Fruit fly (Drosophila melanogaster) whole organism, embryonic: Measurements from ENCODE around the gene CG31321.

Source experiments
- ATbp ChIP-seq: fragments of 200-800 bp; sonication (Bioruptor generic); optimal IDR thresholded peaks from 2 replicates; lab custom pipeline; 2017; ENCODE audit warnings: missing biosample characterization, mild to moderate bottlenecking, missing genetic modification characterization, missing genetic modification reagents
- Atf6 ChIP-seq: fragments of 200-800 bp; sonication (Bioruptor generic); IDR thresholded peaks from 2 replicates; pipeline ENCODE4 v1.3.6; 2022; ENCODE audit warnings: missing biosample characterization, missing genetic modification characterization
- B-H1 ChIP-seq: fragments of 200-800 bp; sonication (Bioruptor generic); IDR thresholded peaks from 3 replicates; pipeline ENCODE4 v1.3.6; 2022; ENCODE audit warnings: missing biosample characterization, missing genetic modification characterization
- Bgb ChIP-seq: fragments of 200-800 bp; sonication (Bioruptor generic); IDR thresholded peaks from 2 replicates; pipeline ENCODE4 v1.3.6; 2022; ENCODE audit warnings: missing biosample characterization, missing genetic modification characterization; ENCODE audit not compliant: partially characterized antibody
- BtbVII ChIP-seq: fragments of 200-800 bp; sonication (Bioruptor generic); optimal IDR thresholded peaks from 3 replicates; lab custom pipeline; 2017; ENCODE audit warnings: missing biosample characterization, mild to moderate bottlenecking, missing genetic modification characterization
- Bteb2 ChIP-seq: fragments of 200-800 bp; sonication (Bioruptor generic); optimal IDR thresholded peaks from 2 replicates; lab custom pipeline; 2016; ENCODE audit warnings: missing biosample characterization, missing genetic modification characterization
- CG10462 ChIP-seq: fragments of 200-800 bp; sonication (Bioruptor generic); optimal IDR thresholded peaks from 2 replicates; lab custom pipeline; 2016; ENCODE audit warnings: missing biosample characterization, missing genetic modification characterization
- CG10543 ChIP-seq: fragments of 200-800 bp; sonication (Bioruptor generic); optimal IDR thresholded peaks from 3 replicates; lab custom pipeline; 2017; ENCODE audit warnings: missing biosample characterization, mild to moderate bottlenecking, missing genetic modification characterization, moderate library complexity
- CG10565 ChIP-seq: fragments of 200-800 bp; sonication (Bioruptor generic); optimal IDR thresholded peaks from 3 replicates; lab custom pipeline; 2016; ENCODE audit warnings: missing biosample characterization, mild to moderate bottlenecking, missing genetic modification characterization
- CG11398 ChIP-seq: fragments of 200-800 bp; sonication (Bioruptor generic); optimal IDR thresholded peaks from 2 replicates; lab custom pipeline; 2016; ENCODE audit warnings: missing biosample characterization, missing genetic modification characterization
- CG11695 ChIP-seq: fragments of 200-800 bp; sonication (Bioruptor generic); IDR thresholded peaks from 3 replicates; pipeline ENCODE4 v1.3.6; 2022; ENCODE audit warnings: missing biosample characterization, missing genetic modification characterization
- CG11696 ChIP-seq: fragments of 200-800 bp; sonication (Bioruptor generic); IDR thresholded peaks from 2 replicates; pipeline ENCODE4 v1.3.6; 2022; ENCODE audit warnings: missing biosample characterization, missing genetic modification characterization
- CG12236 ChIP-seq: fragments of 200-800 bp; sonication (Bioruptor generic); optimal IDR thresholded peaks from 2 replicates; lab custom pipeline; 2016; ENCODE audit warnings: missing biosample characterization, missing genetic modification characterization
- CG14965 ChIP-seq: fragments of 200-800 bp; sonication (Bioruptor generic); optimal IDR thresholded peaks from 2 replicates; lab custom pipeline; 2016; ENCODE audit warnings: missing biosample characterization, missing genetic modification characterization, borderline replicate concordance
- CG1647 ChIP-seq: fragments of 200-800 bp; sonication (Bioruptor generic); optimal IDR thresholded peaks from 3 replicates; lab custom pipeline; 2016; ENCODE audit warnings: missing biosample characterization, missing genetic modification characterization
- CG17328 ChIP-seq: fragments of 200-800 bp; sonication (Bioruptor generic); IDR thresholded peaks from 2 replicates; pipeline ENCODE4 v1.3.6; 2022; ENCODE audit warnings: missing biosample characterization, missing genetic modification characterization
- CG17359 ChIP-seq: fragments of 200-800 bp; sonication (Bioruptor generic); optimal IDR thresholded peaks from 3 replicates; lab custom pipeline; 2018; ENCODE audit warnings: missing biosample characterization, mild to moderate bottlenecking, missing genetic modification characterization, moderate library complexity
- CG2116 ChIP-seq: fragments of 200-800 bp; sonication (Bioruptor generic); optimal IDR thresholded peaks from 3 replicates; lab custom pipeline; 2018; ENCODE audit warnings: missing biosample characterization, mild to moderate bottlenecking, missing genetic modification characterization
- CG30403 ChIP-seq: fragments of 200-800 bp; sonication (Bioruptor generic); optimal IDR thresholded peaks from 3 replicates; lab custom pipeline; 2016; ENCODE audit warnings: missing biosample characterization, missing genetic modification characterization
- CG32767 ChIP-seq: fragments of 200-800 bp; sonication (Bioruptor generic); IDR thresholded peaks from 2 replicates; pipeline ENCODE4 v1.3.6; 2022; ENCODE audit warnings: missing biosample characterization, missing genetic modification characterization
- CG3726 ChIP-seq: fragments of 200-800 bp; sonication (Bioruptor generic); IDR thresholded peaks from 3 replicates; pipeline ENCODE4, ENCODE4 v1.3.6; 2022; ENCODE audit warnings: missing biosample characterization, missing genetic modification characterization
- CG7745 ChIP-seq: fragments of 200-800 bp; sonication (Bioruptor generic); optimal IDR thresholded peaks from 2 replicates; lab custom pipeline; 2018; ENCODE audit warnings: missing biosample characterization, mild to moderate bottlenecking, missing genetic modification characterization, moderate library complexity
- CG8089 ChIP-seq: fragments of 200-800 bp; sonication (Bioruptor generic); optimal IDR thresholded peaks from 3 replicates; lab custom pipeline; 2016; ENCODE audit warnings: missing biosample characterization, missing genetic modification characterization
- CG8359 ChIP-seq: fragments of 200-800 bp; sonication (Bioruptor generic); optimal IDR thresholded peaks from 2 replicates; lab custom pipeline; 2017; ENCODE audit warnings: missing biosample characterization, mild to moderate bottlenecking, missing genetic modification characterization, borderline replicate concordance
- CG9437 ChIP-seq: fragments of 200-800 bp; sonication (Bioruptor generic); optimal IDR thresholded peaks from 2 replicates; lab custom pipeline; 2018; ENCODE audit warnings: missing biosample characterization, mild to moderate bottlenecking, missing genetic modification characterization
- Drgx ChIP-seq: fragments of 200-800 bp; sonication (Bioruptor generic); IDR thresholded peaks from 2 replicates; pipeline ENCODE4 v1.3.6; 2022; ENCODE audit warnings: missing biosample characterization, missing genetic modification characterization
- GATAe ChIP-seq: fragments of 200-800 bp; sonication (Bioruptor generic); conservative IDR thresholded peaks from 2 replicates; pipeline ENCODE4 v1.3.6; 2022; ENCODE audit warnings: missing biosample characterization, missing genetic modification characterization
- HLH3B ChIP-seq: fragments of 200-800 bp; sonication (Bioruptor generic); IDR thresholded peaks from 2 replicates; pipeline ENCODE4 v1.3.6; 2022; ENCODE audit warnings: missing biosample characterization, missing genetic modification characterization
- Hr51 ChIP-seq, 2 experiments: fragments of 200-800 bp; sonication (Bioruptor generic); optimal IDR thresholded peaks; 2 replicates in 1 of 2; 3 replicates in 1 of 2; lab custom pipeline; 2016 to 2018; ENCODE audit warnings: missing biosample characterization in 2 of 2, missing genetic modification characterization in 2 of 2, mild to moderate bottlenecking in 1 of 2, moderate library complexity in 1 of 2
- MTF-1 ChIP-seq: fragments of 200-800 bp; sonication (Bioruptor generic); optimal IDR thresholded peaks from 2 replicates; lab custom pipeline; 2018; ENCODE audit warnings: missing biosample characterization, mild to moderate bottlenecking, missing genetic modification characterization, borderline replicate concordance
- Optix ChIP-seq: fragments of 200-800 bp; sonication (Bioruptor generic); IDR thresholded peaks from 3 replicates; pipeline ENCODE4 v1.3.6; 2022; ENCODE audit warnings: missing biosample characterization, missing genetic modification characterization
- Vsx1 ChIP-seq: fragments of 200-800 bp; sonication (Bioruptor generic); optimal IDR thresholded peaks from 2 replicates; lab custom pipeline; 2017; ENCODE audit warnings: missing biosample characterization, mild to moderate bottlenecking, missing genetic modification characterization, missing genetic modification reagents
- Xbp1 ChIP-seq: fragments of 200-800 bp; sonication (Bioruptor generic); optimal IDR thresholded peaks from 3 replicates; lab custom pipeline; 2016; ENCODE audit warnings: missing biosample characterization, mild to moderate bottlenecking, missing genetic modification characterization
- bsh ChIP-seq, 2 experiments: fragments of 200-800 bp; sonication (Bioruptor generic); optimal IDR thresholded peaks; 2 replicates each; lab custom pipeline; 2017 to 2018; ENCODE audit warnings: mild to moderate bottlenecking in 2 of 2, missing biosample characterization in 2 of 2, missing genetic modification characterization in 2 of 2, moderate library complexity in 1 of 2
- dm ChIP-seq: fragments of 200-800 bp; sonication (Bioruptor generic); optimal IDR thresholded peaks from 3 replicates; lab custom pipeline; 2016; ENCODE audit warnings: missing biosample characterization, missing genetic modification characterization
- gsb-n ChIP-seq: fragments of 200-800 bp; sonication (Bioruptor generic); optimal IDR thresholded peaks from 3 replicates; lab custom pipeline; 2018; ENCODE audit warnings: missing biosample characterization, mild to moderate bottlenecking, missing genetic modification characterization
- h ChIP-seq: fragments of >200 bp; optimal IDR thresholded peaks from 2 replicates; lab custom pipeline; 2017
- hkb ChIP-seq, 2 experiments: fragments of 200-800 bp in 1 of 2; fragments of >200 bp in 1 of 2; sonication (Bioruptor generic) in 1 of 2; IDR thresholded peaks in 1 of 2; optimal IDR thresholded peaks in 1 of 2; 2 replicates each; pipeline versions ENCODE4 v1.3.6 to Lab custom; 2017 to 2022; ENCODE audit warnings: missing biosample characterization in 1 of 2, missing genetic modification characterization in 1 of 2
- jumu ChIP-seq: fragments of 200-800 bp; sonication (Bioruptor generic); optimal IDR thresholded peaks from 3 replicates; lab custom pipeline; 2016; ENCODE audit warnings: missing biosample characterization, missing genetic modification characterization
- kay ChIP-seq: fragments of 200-800 bp; sonication (Bioruptor generic); optimal IDR thresholded peaks from 2 replicates; lab custom pipeline; 2016; ENCODE audit warnings: missing biosample characterization, missing genetic modification characterization
- kni ChIP-seq: fragments of 200-800 bp; sonication (Bioruptor generic); optimal IDR thresholded peaks from 3 replicates; lab custom pipeline; 2017; ENCODE audit warnings: mild to moderate bottlenecking, missing biosample characterization, missing genetic modification reagents, missing genetic modification characterization
- lbe ChIP-seq: fragments of 200-800 bp; sonication (Bioruptor generic); optimal IDR thresholded peaks from 2 replicates; lab custom pipeline; 2016; ENCODE audit warnings: missing biosample characterization, mild to moderate bottlenecking, missing genetic modification characterization
- lola ChIP-seq, 3 experiments: fragments of >200 bp in 2 of 3; fragments of 200-800 bp in 1 of 3; sonication (Bioruptor generic) in 1 of 3; optimal IDR thresholded peaks; 2 replicates each; lab custom pipeline; 2017 to 2019; ENCODE audit warnings: missing biosample characterization in 3 of 3, missing genetic modification characterization in 3 of 3, mild to moderate bottlenecking in 1 of 3, moderate library complexity in 1 of 3
- luna ChIP-seq: fragments of 200-800 bp; sonication (Bioruptor generic); optimal IDR thresholded peaks from 2 replicates; lab custom pipeline; 2016; ENCODE audit warnings: missing biosample characterization, missing genetic modification characterization
- rib ChIP-seq: fragments of 200-800 bp; sonication (Bioruptor generic); IDR thresholded peaks from 2 replicates; pipeline ENCODE4 v1.3.6; 2022; ENCODE audit warnings: missing biosample characterization, missing genetic modification characterization
- row ChIP-seq: fragments of 200-800 bp; sonication (Bioruptor generic); IDR thresholded peaks from 3 replicates; pipeline ENCODE4 v1.3.6; 2022; ENCODE audit warnings: missing biosample characterization, missing genetic modification characterization
- run ChIP-seq: fragments of 200-800 bp; sonication (Bioruptor generic); optimal IDR thresholded peaks from 3 replicates; lab custom pipeline; 2018; ENCODE audit warnings: missing biosample characterization, mild to moderate bottlenecking, missing genetic modification characterization
- sima ChIP-seq: fragments of 200-800 bp; sonication (Bioruptor generic); optimal IDR thresholded peaks from 2 replicates; lab custom pipeline; 2016; ENCODE audit warnings: missing biosample characterization, missing genetic modification characterization
- slou ChIP-seq: fragments of 200-800 bp; sonication (Bioruptor generic); optimal IDR thresholded peaks from 3 replicates; lab custom pipeline; 2016; ENCODE audit warnings: missing biosample characterization, missing genetic modification characterization
- sr ChIP-seq: fragments of 200-800 bp; sonication (Bioruptor generic); IDR thresholded peaks from 3 replicates; pipeline ENCODE4 v1.3.6; 2022; ENCODE audit warnings: missing biosample characterization, missing genetic modification characterization
- trh ChIP-seq: fragments of 200-800 bp; sonication (Bioruptor generic); optimal IDR thresholded peaks from 2 replicates; lab custom pipeline; 2016; ENCODE audit warnings: missing biosample characterization, missing genetic modification characterization

CG31321 gene

dm6 chr3R:14356619-14357018 is 46.5 kb downstream of the CG31321 start (continued):
- peak; percentile 55 for TF ChIP-seq row (GFP tag; lab: Robert Waterston, UW)
- TF ChIP-seq lola (GFP tag; optimal IDR thresholded peaks at IDR 0.05; lab: Kevin White, UChicago), result no peak
- no peak for TF ChIP-seq GATAe (GFP tag; lab: Robert Waterston, UW)
- no peak for TF ChIP-seq CG10565 (GFP tag; lab: Kevin White, UChicago)
- TF ChIP-seq CG10462 (GFP tag; lab: Kevin White, UChicago), result no peak
- peak in 1 of 2 experiments; percentile 41 for TF ChIP-seq Hr51 (GFP tag; optimal IDR thresholded peaks at IDR 0.05; lab: Kevin White, UChicago)
- no peak for TF ChIP-seq h (lab: Kevin White, UChicago)
- no peak for TF ChIP-seq CG8359
- TF ChIP-seq CG30403 (GFP tag; lab: Kevin White, UChicago), result peak; percentile 35
- TF ChIP-seq CG7745 (tag; lab: Kevin White, UChicago), result no peak
- TF ChIP-seq B-H1, result peak; percentile 24; the same call in 1 of the 3 replicates
- peak; percentile 64 for TF ChIP-seq Optix
- no peak for TF ChIP-seq sima (GFP tag; lab: Kevin White, UChicago)
- no peak for TF ChIP-seq Bteb2
- TF ChIP-seq CG2116 (GFP tag; lab: Kevin White, UChicago), result no peak
- TF ChIP-seq kay, result no peak
- TF ChIP-seq Vsx1 (GFP tag; lab: Kevin White, UChicago), result no peak
- no peak for TF ChIP-seq dm (GFP tag; lab: Kevin White, UChicago)
- TF ChIP-seq CG32767 (GFP tag; lab: Robert Waterston, UW), result peak; percentile 55; the same call in 1 of the 2 replicates
- no peak for TF ChIP-seq CG14965
- TF ChIP-seq trh (GFP tag; lab: Kevin White, UChicago), result no peak
- TF ChIP-seq jumu, result no peak
- TF ChIP-seq Bgb, result no peak
- peak; percentile 54 for TF ChIP-seq Drgx (GFP tag; lab: Robert Waterston, UW)
- no peak for TF ChIP-seq luna
- TF ChIP-seq CG9437 (GFP tag; lab: Kevin White, UChicago), result no peak
- no peak for TF ChIP-seq CG8089
- peak in 1 of 2 experiments; percentile 29 for TF ChIP-seq bsh (GFP tag; optimal IDR thresholded peaks at IDR 0.05; lab: Kevin White, UChicago)
- TF ChIP-seq hkb (optimal IDR thresholded peaks at IDR 0.05; lab: Kevin White, UChicago), result no peak
- TF ChIP-seq hkb (GFP tag; IDR thresholded peaks at IDR 0.05; lab: Robert Waterston, UW), result peak; percentile 65
- no peak for TF ChIP-seq rib (GFP tag; lab: Robert Waterston, UW)
- no peak for TF ChIP-seq ATbp (GFP tag; lab: Kevin White, UChicago)
- TF ChIP-seq CG11696, result no peak
- TF ChIP-seq BtbVII, result no peak
- TF ChIP-seq slou (GFP tag; lab: Kevin White, UChicago), result no peak
- TF ChIP-seq gsb-n (tag; lab: Kevin White, UChicago), result no peak
- TF ChIP-seq CG17328 (GFP tag; lab: Robert Waterston, UW), result peak; percentile 35; the same call in 1 of the 2 replicates
- TF ChIP-seq Xbp1, result peak; percentile 32
- no peak for TF ChIP-seq CG1647 (GFP tag; lab: Kevin White, UChicago)
- no peak for TF ChIP-seq kni (GFP tag; lab: Kevin White, UChicago)
- no peak for TF ChIP-seq run (tag; lab: Kevin White, UChicago)
- TF ChIP-seq CG17359 (tag; lab: Kevin White, UChicago), result peak; percentile 18
- no peak for TF ChIP-seq HLH3B (GFP tag; lab: Robert Waterston, UW)
- TF ChIP-seq CG10543 (GFP tag; lab: Kevin White, UChicago), result no peak
- no peak for TF ChIP-seq CG12236
- TF ChIP-seq sr (GFP tag; lab: Robert Waterston, UW), result no peak
- TF ChIP-seq lbe (GFP tag; lab: Kevin White, UChicago), result no peak
- TF ChIP-seq CG11398 (GFP tag; lab: Kevin White, UChicago), result no peak
- no peak for TF ChIP-seq Atf6 (GFP tag; lab: Robert Waterston, UW)
- TF ChIP-seq MTF-1 (GFP tag; lab: Kevin White, UChicago), result no peak
- 0 out of 3 replicates have a peak, but pooled peaks have one; percentile 40 for TF ChIP-seq CG3726 (GFP tag; lab: Robert Waterston, UW)
- 0 out of 3 replicates have a peak, but pooled peaks have one; percentile 13 for TF ChIP-seq CG11695
